Fruit fly (Drosophila melanogaster) whole organism, embryonic: ENCODE measurements around the gene Ttc19.
A peak's percentile ranks its signal among the peaks of the same experiment; 100 is the strongest.

ENCODE experiments used
- ATbp ChIP-seq: fragments of 200-800 bp; sonication (Bioruptor generic); optimal IDR thresholded peaks from 2 replicates; lab custom pipeline; 2017; ENCODE audit warnings: missing biosample characterization, mild to moderate bottlenecking, missing genetic modification characterization, missing genetic modification reagents
- Antp ChIP-seq: fragments of 200-800 bp; sonication (Bioruptor generic); optimal IDR thresholded peaks from 3 replicates; lab custom pipeline; 2016; ENCODE audit warnings: missing biosample characterization, missing genetic modification characterization
- Asciz ChIP-seq: fragments of 200-800 bp; sonication (Bioruptor generic); optimal IDR thresholded peaks from 2 replicates; lab custom pipeline; 2017; ENCODE audit warnings: missing biosample characterization, mild to moderate bottlenecking, missing genetic modification characterization, missing genetic modification reagents
- CG1024 ChIP-seq: fragments of 200-800 bp; sonication (Bioruptor generic); IDR thresholded peaks from 2 replicates; pipeline ENCODE4 v1.3.6; 2022; ENCODE audit warnings: missing biosample characterization, missing genetic modification characterization
- CG10366 ChIP-seq: fragments of 200-800 bp; sonication (Bioruptor generic); IDR thresholded peaks from 2 replicates; pipeline ENCODE4 v1.3.6; 2022; ENCODE audit warnings: missing biosample characterization, missing genetic modification characterization
- CG11093 ChIP-seq: fragments of 200-800 bp; sonication (Bioruptor generic); IDR thresholded peaks from 3 replicates; pipeline ENCODE4 v1.3.6; 2022; ENCODE audit warnings: missing biosample characterization, missing genetic modification characterization
- CG11560 ChIP-seq: fragments of 200-800 bp; sonication (Bioruptor generic); IDR thresholded peaks from 3 replicates; pipeline ENCODE4 v1.3.6; 2022; ENCODE audit warnings: missing biosample characterization, missing genetic modification characterization
- CG12071 ChIP-seq: fragments of 200-800 bp; sonication (Bioruptor generic); optimal IDR thresholded peaks from 3 replicates; lab custom pipeline; 2018; ENCODE audit warnings: missing biosample characterization, mild to moderate bottlenecking, missing genetic modification characterization
- CG13624 ChIP-seq: fragments of 200-800 bp; sonication (Bioruptor generic); optimal IDR thresholded peaks from 2 replicates; lab custom pipeline; 2016; ENCODE audit warnings: missing biosample characterization, missing genetic modification characterization
- CG14710 ChIP-seq: fragments of 200-800 bp; sonication (Bioruptor generic); optimal IDR thresholded peaks from 3 replicates; lab custom pipeline; 2019; ENCODE audit warnings: missing biosample characterization, mild to moderate bottlenecking, missing genetic modification characterization, moderate library complexity
- CG15479 ChIP-seq: fragments of 200-800 bp; sonication (Bioruptor generic); optimal IDR thresholded peaks from 3 replicates; lab custom pipeline; 2019; ENCODE audit warnings: missing biosample characterization, mild to moderate bottlenecking, missing genetic modification characterization, moderate library complexity
- CG15601 ChIP-seq: fragments of 200-800 bp; sonication (Bioruptor generic); optimal IDR thresholded peaks from 3 replicates; lab custom pipeline; 2019; ENCODE audit warnings: missing biosample characterization, mild to moderate bottlenecking, missing genetic modification characterization, moderate library complexity
- CG1832 ChIP-seq: fragments of 200-800 bp; sonication (Bioruptor generic); optimal IDR thresholded peaks from 2 replicates; lab custom pipeline; 2017; ENCODE audit warnings: missing biosample characterization, mild to moderate bottlenecking, missing genetic modification characterization, inconsistent platforms
- CG2875 ChIP-seq: fragments of 200-800 bp; sonication (Bioruptor generic); optimal IDR thresholded peaks from 2 replicates; lab custom pipeline; 2017; ENCODE audit warnings: missing biosample characterization, mild to moderate bottlenecking, missing genetic modification characterization, missing genetic modification reagents
- CG30020 ChIP-seq: fragments of 200-800 bp; optimal IDR thresholded peaks from 2 replicates; lab custom pipeline; 2019; ENCODE audit warnings: missing biosample characterization, mild to moderate bottlenecking, missing genetic modification characterization, moderate library complexity
- CG32532 ChIP-seq: fragments of 200-800 bp; sonication (Bioruptor generic); IDR thresholded peaks from 2 replicates; pipeline ENCODE4 v1.3.6; 2022; ENCODE audit warnings: missing biosample characterization, missing genetic modification characterization
- CG32767 ChIP-seq: fragments of 200-800 bp; sonication (Bioruptor generic); IDR thresholded peaks from 2 replicates; pipeline ENCODE4 v1.3.6; 2022; ENCODE audit warnings: missing biosample characterization, missing genetic modification characterization
- CG3281 ChIP-seq: fragments of 200-800 bp; sonication (Bioruptor generic); optimal IDR thresholded peaks from 3 replicates; lab custom pipeline; 2017; ENCODE audit warnings: missing biosample characterization, mild to moderate bottlenecking, missing genetic modification characterization
- CG33557 ChIP-seq: fragments of 200-800 bp; sonication (Bioruptor generic); optimal IDR thresholded peaks from 2 replicates; lab custom pipeline; 2019; ENCODE audit warnings: missing biosample characterization, mild to moderate bottlenecking, missing genetic modification characterization, moderate library complexity
- CG3407 ChIP-seq: fragments of 200-800 bp; sonication (Bioruptor generic); optimal IDR thresholded peaks from 2 replicates; lab custom pipeline; 2018; ENCODE audit warnings: missing biosample characterization, mild to moderate bottlenecking, missing genetic modification characterization
- CG6272 ChIP-seq: fragments of 200-800 bp; sonication (Bioruptor generic); IDR thresholded peaks from 2 replicates; pipeline ENCODE4 v1.3.6; 2022; ENCODE audit warnings: missing biosample characterization, missing genetic modification characterization
- CG7357 ChIP-seq: fragments of 200-800 bp; sonication (Bioruptor generic); IDR thresholded peaks from 3 replicates; pipeline ENCODE4 v1.3.6; 2022; ENCODE audit warnings: missing biosample characterization, missing genetic modification characterization
- CG7745 ChIP-seq: fragments of 200-800 bp; sonication (Bioruptor generic); optimal IDR thresholded peaks from 2 replicates; lab custom pipeline; 2018; ENCODE audit warnings: missing biosample characterization, mild to moderate bottlenecking, missing genetic modification characterization, moderate library complexity
- CG7786 ChIP-seq: fragments of 200-800 bp; sonication (Bioruptor generic); optimal IDR thresholded peaks from 2 replicates; lab custom pipeline; 2016; ENCODE audit warnings: missing biosample characterization, missing genetic modification characterization
- CG8924 ChIP-seq: fragments of 200-800 bp; optimal IDR thresholded peaks from 3 replicates; lab custom pipeline; 2019; ENCODE audit warnings: missing biosample characterization, mild to moderate bottlenecking, missing genetic modification characterization, moderate library complexity
- CG8944 ChIP-seq: fragments of 200-800 bp; sonication (Bioruptor generic); optimal IDR thresholded peaks from 3 replicates; lab custom pipeline; 2016; ENCODE audit warnings: missing biosample characterization, missing genetic modification characterization
- Dek ChIP-seq: fragments of 200-800 bp; sonication (Bioruptor generic); optimal IDR thresholded peaks from 3 replicates; lab custom pipeline; 2019; ENCODE audit warnings: missing biosample characterization, mild to moderate bottlenecking, missing genetic modification characterization, moderate library complexity
- Doc3 ChIP-seq: fragments of 200-800 bp; sonication (Bioruptor generic); IDR thresholded peaks from 3 replicates; pipeline ENCODE4 v1.3.6; 2022; ENCODE audit warnings: missing biosample characterization, missing genetic modification characterization; ENCODE audit not compliant: partially characterized antibody
- HLHmδ ChIP-seq: fragments of 200-800 bp; sonication (Bioruptor generic); optimal IDR thresholded peaks from 2 replicates; lab custom pipeline; 2018; ENCODE audit warnings: missing biosample characterization, mild to moderate bottlenecking, missing genetic modification characterization, moderate library complexity
- Hr78 ChIP-seq, 2 experiments: fragments of 200-800 bp in 1 of 2; fragments of >200 bp in 1 of 2; sonication (Bioruptor generic) in 1 of 2; optimal IDR thresholded peaks; 2 replicates each; lab custom pipeline; 2017 to 2019; ENCODE audit warnings: missing biosample characterization in 2 of 2, missing genetic modification characterization in 2 of 2, mild to moderate bottlenecking in 1 of 2, moderate library complexity in 1 of 2
- MBD-R2 ChIP-seq: fragments of 200-800 bp; sonication (Bioruptor generic); IDR thresholded peaks from 2 replicates; pipeline ENCODE4 v1.3.6; 2022; ENCODE audit warnings: missing biosample characterization, missing genetic modification characterization
- Nf-YA ChIP-seq: fragments of 200-800 bp; sonication (Bioruptor generic); IDR thresholded peaks from 2 replicates; pipeline ENCODE4 v1.3.6; 2022; ENCODE audit warnings: missing biosample characterization, missing genetic modification characterization
- Sry-δ ChIP-seq: fragments of 200-800 bp; sonication (Bioruptor generic); optimal IDR thresholded peaks from 2 replicates; lab custom pipeline; 2016; ENCODE audit warnings: missing biosample characterization, missing genetic modification characterization
- ab ChIP-seq: fragments of 200-800 bp; sonication (Bioruptor generic); optimal IDR thresholded peaks from 2 replicates; lab custom pipeline; 2016; ENCODE audit warnings: missing biosample characterization, missing genetic modification characterization
- bcd ChIP-seq: fragments of 200-800 bp; sonication (Bioruptor generic); optimal IDR thresholded peaks from 2 replicates; lab custom pipeline; 2017; ENCODE audit warnings: missing biosample characterization, mild to moderate bottlenecking, missing genetic modification characterization
- bigmax ChIP-seq: fragments of 200-800 bp; sonication (Bioruptor generic); optimal IDR thresholded peaks from 2 replicates; lab custom pipeline; 2018; ENCODE audit warnings: missing biosample characterization, mild to moderate bottlenecking, missing genetic modification characterization
- bsh ChIP-seq, 2 experiments: fragments of 200-800 bp; sonication (Bioruptor generic); optimal IDR thresholded peaks; 2 replicates each; lab custom pipeline; 2017 to 2018; ENCODE audit warnings: mild to moderate bottlenecking in 2 of 2, missing biosample characterization in 2 of 2, missing genetic modification characterization in 2 of 2, moderate library complexity in 1 of 2
- dm ChIP-seq: fragments of 200-800 bp; sonication (Bioruptor generic); optimal IDR thresholded peaks from 3 replicates; lab custom pipeline; 2016; ENCODE audit warnings: missing biosample characterization, missing genetic modification characterization
- eve ChIP-seq, 2 experiments: fragments of >200 bp; optimal IDR thresholded peaks; 2 replicates each; lab custom pipeline; 2017; ENCODE audit warnings: missing biosample characterization in 2 of 2, missing genetic modification characterization in 2 of 2
- ftz-f1 ChIP-seq: fragments of 200-800 bp; sonication (Bioruptor generic); optimal IDR thresholded peaks from 2 replicates; lab custom pipeline; 2016; ENCODE audit warnings: missing biosample characterization, missing genetic modification characterization
- jumu ChIP-seq: fragments of 200-800 bp; sonication (Bioruptor generic); optimal IDR thresholded peaks from 3 replicates; lab custom pipeline; 2016; ENCODE audit warnings: missing biosample characterization, missing genetic modification characterization
- klu ChIP-seq: fragments of 200-800 bp; sonication (Bioruptor generic); IDR thresholded peaks from 2 replicates; pipeline ENCODE4 v1.3.6; 2022; ENCODE audit warnings: missing biosample characterization, missing genetic modification characterization
- kni ChIP-seq: fragments of 200-800 bp; sonication (Bioruptor generic); optimal IDR thresholded peaks from 3 replicates; lab custom pipeline; 2017; ENCODE audit warnings: mild to moderate bottlenecking, missing biosample characterization, missing genetic modification reagents, missing genetic modification characterization
- lab ChIP-seq: fragments of 200-800 bp; sonication (Bioruptor generic); optimal IDR thresholded peaks from 3 replicates; lab custom pipeline; 2017; ENCODE audit warnings: missing biosample characterization, missing genetic modification characterization, mild to moderate bottlenecking, moderate library complexity, missing genetic modification reagents
- lov ChIP-seq, 2 experiments: fragments of 200-800 bp in 1 of 2; fragments of >200 bp in 1 of 2; sonication (Bioruptor generic) in 1 of 2; IDR thresholded peaks in 1 of 2; optimal IDR thresholded peaks in 1 of 2; 2 replicates in 1 of 2; 3 replicates in 1 of 2; pipeline versions ENCODE4 v1.3.6 to Lab custom; 2017 to 2022; ENCODE audit warnings: missing biosample characterization in 1 of 2, missing genetic modification characterization in 1 of 2
- nau ChIP-seq: fragments of 200-800 bp; sonication (Bioruptor generic); optimal IDR thresholded peaks from 3 replicates; lab custom pipeline; 2017; ENCODE audit warnings: missing biosample characterization, mild to moderate bottlenecking, missing genetic modification characterization, missing genetic modification reagents
- org-1 ChIP-seq: fragments of 200-800 bp; sonication (Bioruptor generic); optimal IDR thresholded peaks from 2 replicates; lab custom pipeline; 2017; ENCODE audit warnings: missing biosample characterization, missing genetic modification characterization
- sd ChIP-seq: fragments of 200-800 bp; sonication (Bioruptor generic); optimal IDR thresholded peaks from 3 replicates; lab custom pipeline; 2018; ENCODE audit warnings: missing biosample characterization, mild to moderate bottlenecking, missing genetic modification characterization, moderate library complexity
- sr ChIP-seq: fragments of 200-800 bp; sonication (Bioruptor generic); IDR thresholded peaks from 3 replicates; pipeline ENCODE4 v1.3.6; 2022; ENCODE audit warnings: missing biosample characterization, missing genetic modification characterization
- unpg ChIP-seq: fragments of 200-800 bp; sonication (Bioruptor generic); optimal IDR thresholded peaks from 3 replicates; lab custom pipeline; 2018; ENCODE audit warnings: missing biosample characterization, mild to moderate bottlenecking, missing genetic modification characterization, moderate library complexity

The Ttc19 gene

dm6 chr2L:19079742-19080141, 34.8 kb upstream of the Ttc19 start (continued):
- no peak for TF ChIP-seq CG14710 (tag; lab: Kevin White, UChicago)
- TF ChIP-seq HLHmδ = no peak
- no peak for TF ChIP-seq lov (optimal IDR thresholded peaks at IDR 0.05; lab: Kevin White, UChicago)
- 0 out of 3 replicates have a peak, but pooled peaks have one; percentile 47 for TF ChIP-seq lov (GFP tag; IDR thresholded peaks at IDR 0.05; lab: Robert Waterston, UW)
- 0 out of 3 replicates have a peak, but pooled peaks have one; percentile 24 for TF ChIP-seq Doc3
- TF ChIP-seq kni = no peak
- TF ChIP-seq bsh (GFP tag; optimal IDR thresholded peaks at IDR 0.05; lab: Kevin White, UChicago) = peak in 1 of 2 experiments; percentile 22
- peak; percentile 7 for TF ChIP-seq org-1 (GFP tag; lab: Kevin White, UChicago)
- no peak for TF ChIP-seq CG15479
- TF ChIP-seq CG8944 (GFP tag; lab: Kevin White, UChicago) = no peak
- TF ChIP-seq CG30020 = no peak
- no peak for TF ChIP-seq CG33557
- TF ChIP-seq nau (GFP tag; lab: Kevin White, UChicago) = no peak
- no peak for TF ChIP-seq Nf-YA (GFP tag; lab: Robert Waterston, UW)
- TF ChIP-seq unpg (GFP tag; lab: Kevin White, UChicago) = peak; percentile 10
- no peak for TF ChIP-seq CG7357 (GFP tag; lab: Robert Waterston, UW)
- no peak for TF ChIP-seq CG1024 (GFP tag; lab: Robert Waterston, UW)
- no peak for TF ChIP-seq bcd (GFP tag; lab: Kevin White, UChicago)
- TF ChIP-seq CG3281 (GFP tag; lab: Kevin White, UChicago) = no peak
- no peak for TF ChIP-seq CG3407 (GFP tag; lab: Kevin White, UChicago)
- TF ChIP-seq klu (GFP tag; lab: Robert Waterston, UW) = no peak
- TF ChIP-seq CG7745 (tag; lab: Kevin White, UChicago) = no peak
- no peak for TF ChIP-seq CG32532 (GFP tag; lab: Robert Waterston, UW)
- no peak for TF ChIP-seq dm
- TF ChIP-seq Dek (tag; lab: Kevin White, UChicago) = no peak
- TF ChIP-seq Antp = no peak
- no peak for TF ChIP-seq Hr78 (GFP tag; optimal IDR thresholded peaks at IDR 0.05; lab: Kevin White, UChicago)
- TF ChIP-seq MBD-R2 (GFP tag; lab: Robert Waterston, UW) = 0 out of 2 replicates have a peak, but pooled peaks have one; percentile 21
- no peak for TF ChIP-seq sr (GFP tag; lab: Robert Waterston, UW)
- TF ChIP-seq CG11560 (tag; lab: Robert Waterston, UW) = no peak
- TF ChIP-seq jumu (GFP tag; lab: Kevin White, UChicago) = no peak
- peak; percentile 31 for TF ChIP-seq Asciz
- no peak for TF ChIP-seq CG15601 (tag; lab: Kevin White, UChicago)
- TF ChIP-seq CG13624 (GFP tag; lab: Kevin White, UChicago) = no peak
- TF ChIP-seq lab (GFP tag; lab: Kevin White, UChicago) = no peak
- no peak for TF ChIP-seq CG32767 (GFP tag; lab: Robert Waterston, UW)
- no peak for TF ChIP-seq CG7786 (GFP tag; lab: Kevin White, UChicago)
- TF ChIP-seq CG12071 = no peak
- TF ChIP-seq CG10366 (GFP tag; lab: Robert Waterston, UW) = no peak
- TF ChIP-seq ab (GFP tag; lab: Kevin White, UChicago) = no peak
- TF ChIP-seq eve (GFP tag; optimal IDR thresholded peaks at IDR 0.05; lab: Kevin White, UChicago) = no peak
- TF ChIP-seq sd (tag; lab: Kevin White, UChicago) = no peak
- TF ChIP-seq CG1832 (GFP tag; lab: Kevin White, UChicago) = no peak
- no peak for TF ChIP-seq CG8924 (tag; lab: Kevin White, UChicago)
- no peak for TF ChIP-seq CG6272 (GFP tag; lab: Robert Waterston, UW)
- TF ChIP-seq Sry-δ (GFP tag; lab: Kevin White, UChicago) = no peak
- TF ChIP-seq CG2875 (GFP tag; lab: Kevin White, UChicago) = no peak
- no peak for TF ChIP-seq bigmax
- peak; percentile 5 for TF ChIP-seq ATbp
- no peak for TF ChIP-seq CG11093 (GFP tag; lab: Robert Waterston, UW)
- no peak for TF ChIP-seq ftz-f1 (GFP tag; lab: Kevin White, UChicago)
